Worm (Caenorhabditis elegans) whole organism, midembryonic: Measurements from ENCODE around the gene T24F1.7.

Experiments used
- T22C8.4 ChIP-seq: fragments of 200-800 bp; sonication (Bioruptor generic); IDR thresholded peaks from 2 replicates; pipeline ENCODE4 v1.3.6; 2022; ENCODE audit warnings: missing genetic modification characterization, missing compliant biosample characterization
- cog-1 ChIP-seq: sonication (generic microtip); optimal IDR thresholded peaks from 2 replicates; lab custom pipeline; 2016; ENCODE audit warnings: missing genetic modification characterization, missing compliant biosample characterization
- flt-1 ChIP-seq: fragments of 200-800 bp; sonication (Bioruptor generic); IDR thresholded peaks from 2 replicates; pipeline ENCODE4 v1.3.6; 2022; ENCODE audit warnings: missing genetic modification characterization, missing compliant biosample characterization
- klf-2 ChIP-seq: fragments of 200-800 bp; sonication (Bioruptor generic); conservative IDR thresholded peaks from 2 replicates; pipeline ENCODE4 v1.3.6; 2022; ENCODE audit warnings: missing genetic modification reagents, missing genetic modification characterization, missing compliant biosample characterization
- ref-1 ChIP-seq: fragments of 200-800 bp; sonication (Bioruptor generic); conservative IDR thresholded peaks from 2 replicates; pipeline ENCODE4 v1.3.6; 2022; ENCODE audit warnings: missing genetic modification reagents, missing genetic modification characterization, missing compliant biosample characterization
- tab-1 ChIP-seq: fragments of 200-800 bp; sonication (Bioruptor generic); IDR thresholded peaks from 2 replicates; pipeline ENCODE4 v1.3.6; 2022; ENCODE audit warnings: missing genetic modification characterization, missing compliant biosample characterization
- ztf-23 ChIP-seq: fragments of 200-800 bp; sonication (Bioruptor generic); IDR thresholded peaks from 2 replicates; pipeline ENCODE4 v1.3.6; 2022; ENCODE audit warnings: missing genetic modification reagents, missing genetic modification characterization, missing compliant biosample characterization

- TF ChIP-seq flt-1 (GFP tag; lab: Robert Waterston, UW) (no peak), T22C8.4 (no peak), cog-1 (tag; lab: Kevin White, UChicago) (no peak), klf-2 (GFP tag; lab: Robert Waterston, UW) (no peak), ztf-23 (GFP tag; lab: Robert Waterston, UW) (no peak), tab-1 (GFP tag; lab: Robert Waterston, UW) (no peak), ref-1 (no peak)
Observed at ce11 chrII:11285282-11285933, 26.9 kb upstream of the T24F1.7 start.
